Fruit fly (Drosophila melanogaster) whole organism, prepupa: ENCODE data around the gene Snoo.

Source experiments
- Blimp-1 ChIP-seq: fragments of 200-800 bp; sonication (Bioruptor generic); optimal IDR thresholded peaks from 3 replicates; lab custom pipeline; 2017; ENCODE audit warnings: missing biosample characterization, missing genetic modification characterization, mild to moderate bottlenecking, moderate library complexity, missing genetic modification reagents
- CG10631 ChIP-seq: fragments of 200-800 bp; sonication (Bioruptor generic); optimal IDR thresholded peaks from 2 replicates; lab custom pipeline; 2016; ENCODE audit warnings: missing biosample characterization, missing genetic modification characterization
- CG10669 ChIP-seq: fragments of 200-800 bp; sonication (Bioruptor generic); optimal IDR thresholded peaks from 3 replicates; lab custom pipeline; 2018; ENCODE audit warnings: missing biosample characterization, mild to moderate bottlenecking, missing genetic modification characterization, moderate library complexity
- CG11294 ChIP-seq: fragments of 200-800 bp; sonication (Bioruptor generic); IDR thresholded peaks from 2 replicates; pipeline ENCODE4 v1.3.6; 2022; ENCODE audit warnings: missing biosample characterization, missing genetic modification characterization
- CG15336 ChIP-seq: fragments of 200-800 bp; sonication (Bioruptor generic); IDR thresholded peaks from 2 replicates; pipeline ENCODE4 v1.3.6; 2022; ENCODE audit warnings: missing biosample characterization, missing genetic modification characterization
- CG1621 ChIP-seq: fragments of 200-800 bp; sonication (Bioruptor generic); optimal IDR thresholded peaks from 3 replicates; lab custom pipeline; 2018; ENCODE audit warnings: missing biosample characterization, mild to moderate bottlenecking, missing genetic modification characterization
- CG16779 ChIP-seq: fragments of 200-800 bp; sonication (Bioruptor generic); optimal IDR thresholded peaks from 3 replicates; lab custom pipeline; 2017; ENCODE audit warnings: missing biosample characterization, mild to moderate bottlenecking, missing genetic modification characterization
- CG3032 ChIP-seq: fragments of 200-800 bp; optimal IDR thresholded peaks from 2 replicates; lab custom pipeline; 2019; ENCODE audit warnings: missing biosample characterization, mild to moderate bottlenecking, missing genetic modification characterization, moderate library complexity
- CG31627 ChIP-seq: fragments of 200-800 bp; sonication (Bioruptor generic); optimal IDR thresholded peaks from 3 replicates; lab custom pipeline; 2016; ENCODE audit warnings: missing biosample characterization, missing genetic modification characterization
- CG32006 ChIP-seq: fragments of 200-800 bp; sonication (Bioruptor generic); optimal IDR thresholded peaks from 3 replicates; lab custom pipeline; 2017; ENCODE audit warnings: missing biosample characterization, mild to moderate bottlenecking, missing genetic modification characterization
- CG34406 ChIP-seq: fragments of 200-800 bp; sonication (Bioruptor generic); optimal IDR thresholded peaks from 3 replicates; lab custom pipeline; 2016; ENCODE audit warnings: missing biosample characterization, missing genetic modification characterization
- CG3919 ChIP-seq: fragments of 200-800 bp; sonication (Bioruptor generic); optimal IDR thresholded peaks from 3 replicates; lab custom pipeline; 2016; ENCODE audit warnings: missing biosample characterization, missing genetic modification characterization
- CG6163 ChIP-seq: fragments of 200-800 bp; sonication (Bioruptor generic); IDR thresholded peaks from 3 replicates; pipeline ENCODE4 v1.3.6; 2022; ENCODE audit warnings: missing biosample characterization, missing genetic modification characterization
- CG6276 ChIP-seq: fragments of 200-800 bp; sonication (Bioruptor generic); optimal IDR thresholded peaks from 2 replicates; lab custom pipeline; 2017; ENCODE audit warnings: missing biosample characterization, mild to moderate bottlenecking, missing genetic modification characterization
- CG6808 ChIP-seq: fragments of 200-800 bp; sonication (Bioruptor generic); optimal IDR thresholded peaks from 3 replicates; lab custom pipeline; 2017; ENCODE audit warnings: missing biosample characterization, missing genetic modification characterization, mild to moderate bottlenecking, moderate library complexity, missing genetic modification reagents
- CG6854 ChIP-seq: fragments of 200-800 bp; sonication (Bioruptor generic); optimal IDR thresholded peaks from 2 replicates; lab custom pipeline; 2017; ENCODE audit warnings: missing biosample characterization, mild to moderate bottlenecking, missing genetic modification characterization
- CG7368 ChIP-seq: fragments of 200-800 bp; sonication (Bioruptor generic); optimal IDR thresholded peaks from 3 replicates; lab custom pipeline; 2016; ENCODE audit warnings: missing biosample characterization, missing genetic modification characterization
- CG8319 ChIP-seq: fragments of 200-800 bp; sonication (Bioruptor generic); optimal IDR thresholded peaks from 3 replicates; lab custom pipeline; 2016; ENCODE audit warnings: missing biosample characterization, missing genetic modification characterization
- CG9139 ChIP-seq: fragments of 200-800 bp; sonication (Bioruptor generic); optimal IDR thresholded peaks from 3 replicates; lab custom pipeline; 2017; ENCODE audit warnings: missing biosample characterization, mild to moderate bottlenecking, missing genetic modification characterization
- Eip78C ChIP-seq: fragments of 200-800 bp; sonication (Bioruptor generic); peaks from one replicate; lab custom pipeline; 2016; ENCODE audit warnings: missing biosample characterization, missing genetic modification characterization
- Eip93F ChIP-seq: fragments of 200-800 bp; sonication (Bioruptor generic); optimal IDR thresholded peaks from 2 replicates; lab custom pipeline; 2016; ENCODE audit warnings: missing biosample characterization, mild to moderate bottlenecking, missing genetic modification characterization
- Ets96B ChIP-seq: fragments of 200-800 bp; optimal IDR thresholded peaks from 2 replicates; lab custom pipeline; 2019; ENCODE audit warnings: missing biosample characterization, mild to moderate bottlenecking, missing genetic modification characterization, moderate library complexity
- Hr39 ChIP-seq: fragments of 200-800 bp; sonication (Bioruptor generic); optimal IDR thresholded peaks from 2 replicates; lab custom pipeline; 2016; ENCODE audit warnings: missing biosample characterization, missing genetic modification characterization
- Hr4 ChIP-seq: fragments of 200-800 bp; sonication (Bioruptor generic); optimal IDR thresholded peaks from 3 replicates; lab custom pipeline; 2016; ENCODE audit warnings: missing biosample characterization, missing genetic modification characterization
- Lpt ChIP-seq: fragments of 200-800 bp; sonication (Bioruptor generic); optimal IDR thresholded peaks from 3 replicates; lab custom pipeline; 2016; ENCODE audit warnings: missing biosample characterization, missing genetic modification characterization
- Met ChIP-seq: fragments of 200-800 bp; sonication (Bioruptor generic); optimal IDR thresholded peaks from 3 replicates; lab custom pipeline; 2016; ENCODE audit warnings: missing biosample characterization, missing genetic modification characterization
- Sox14 ChIP-seq: fragments of 200-800 bp; sonication (Bioruptor generic); optimal IDR thresholded peaks from 3 replicates; lab custom pipeline; 2016; ENCODE audit warnings: missing biosample characterization, missing genetic modification characterization
- achi ChIP-seq: fragments of 200-800 bp; sonication (Bioruptor generic); optimal IDR thresholded peaks from 3 replicates; lab custom pipeline; 2016; ENCODE audit warnings: missing biosample characterization, missing genetic modification characterization
- acj6 ChIP-seq: fragments of 200-800 bp; sonication (Bioruptor generic); optimal IDR thresholded peaks from 3 replicates; lab custom pipeline; 2016; ENCODE audit warnings: missing biosample characterization, missing genetic modification characterization
- cyc ChIP-seq: fragments of 200-800 bp; sonication (Bioruptor generic); optimal IDR thresholded peaks from 3 replicates; lab custom pipeline; 2016; ENCODE audit warnings: missing biosample characterization, missing genetic modification characterization
- dac ChIP-seq: fragments of 200-800 bp; sonication (Bioruptor generic); optimal IDR thresholded peaks from 2 replicates; lab custom pipeline; 2017; ENCODE audit warnings: missing biosample characterization, mild to moderate bottlenecking, missing genetic modification characterization
- dsx ChIP-seq: fragments of 200-800 bp; optimal IDR thresholded peaks from 3 replicates; lab custom pipeline; 2019; ENCODE audit warnings: missing biosample characterization, mild to moderate bottlenecking, missing genetic modification characterization, moderate library complexity; ENCODE audit not compliant: poor library complexity, severe bottlenecking
- eg ChIP-seq: fragments of 200-800 bp; sonication (Bioruptor generic); IDR thresholded peaks from 3 replicates; pipeline ENCODE4 v1.3.6; 2022; ENCODE audit warnings: missing biosample characterization, missing genetic modification characterization
- esn ChIP-seq: fragments of 200-800 bp; sonication (Bioruptor generic); optimal IDR thresholded peaks from 2 replicates; lab custom pipeline; 2016; ENCODE audit warnings: missing biosample characterization, mild to moderate bottlenecking, missing genetic modification characterization, moderate library complexity
- fd59A ChIP-seq: fragments of 200-800 bp; sonication (Bioruptor generic); optimal IDR thresholded peaks from 2 replicates; lab custom pipeline; 2017; ENCODE audit warnings: missing biosample characterization, mild to moderate bottlenecking, missing genetic modification characterization, missing genetic modification reagents
- fkh ChIP-seq: fragments of 200-800 bp; sonication (Bioruptor generic); optimal IDR thresholded peaks from 3 replicates; lab custom pipeline; 2017; ENCODE audit warnings: missing biosample characterization, mild to moderate bottlenecking, missing genetic modification characterization, moderate library complexity
- lz ChIP-seq: fragments of 200-800 bp; sonication (Bioruptor generic); optimal IDR thresholded peaks from 3 replicates; lab custom pipeline; 2016; ENCODE audit warnings: missing biosample characterization, missing genetic modification characterization
- net ChIP-seq: fragments of 200-800 bp; sonication (Bioruptor generic); optimal IDR thresholded peaks from 3 replicates; lab custom pipeline; 2016; ENCODE audit warnings: missing biosample characterization, missing genetic modification characterization
- pdm3 ChIP-seq: fragments of 200-800 bp; sonication (Bioruptor generic); optimal IDR thresholded peaks from 3 replicates; lab custom pipeline; 2016; ENCODE audit warnings: missing biosample characterization, missing genetic modification characterization
- ss ChIP-seq, 2 experiments: fragments of 200-800 bp; sonication (Bioruptor generic); optimal IDR thresholded peaks; 2 replicates in 1 of 2; 3 replicates in 1 of 2; lab custom pipeline; 2017 to 2018; ENCODE audit warnings: mild to moderate bottlenecking in 2 of 2, missing biosample characterization in 2 of 2, missing genetic modification characterization in 2 of 2, moderate library complexity in 1 of 2
- svp ChIP-seq: fragments of 200-800 bp; sonication (Bioruptor generic); peaks from one replicate; lab custom pipeline; 2016; ENCODE audit warnings: missing biosample characterization, missing genetic modification characterization

Snoo gene

DNA sequence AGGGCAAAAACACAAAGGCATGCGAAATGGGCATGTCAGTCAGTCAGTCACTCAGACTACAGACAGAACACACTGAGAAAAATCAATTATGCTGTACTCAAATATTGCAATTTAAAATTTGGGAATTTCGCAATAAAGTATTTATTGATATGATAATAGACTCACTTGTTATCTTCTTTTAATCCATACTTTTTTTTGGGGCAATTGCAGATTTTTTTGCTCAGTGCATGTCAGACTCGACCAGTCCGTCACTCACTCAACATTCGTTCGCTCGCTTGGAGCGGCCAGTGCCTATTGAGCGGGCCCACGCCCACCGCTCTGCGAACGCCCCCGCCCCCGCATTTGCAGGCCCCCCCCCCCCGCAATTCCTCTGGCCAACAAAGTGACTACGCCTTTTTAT lies 67.6 kb downstream of the Snoo start (continued):
- TF ChIP-seq CG31627 (GFP tag; lab: Kevin White, UChicago): peak; percentile 97
- peak; percentile 69 for TF ChIP-seq CG11294 (GFP tag; lab: Robert Waterston, UW)
- TF ChIP-seq fd59A (GFP tag; lab: Kevin White, UChicago): peak; percentile 90
- TF ChIP-seq CG8319 (GFP tag; lab: Kevin White, UChicago): peak; percentile 76
- TF ChIP-seq Lpt (GFP tag; lab: Kevin White, UChicago): peak; percentile 86
- TF ChIP-seq Hr39 (GFP tag; lab: Kevin White, UChicago): peak; percentile 97
- TF ChIP-seq ss (GFP tag; optimal IDR thresholded peaks at IDR 0.05; lab: Kevin White, UChicago): peak; percentile 54 to 78
- TF ChIP-seq svp (GFP tag; lab: Kevin White, UChicago): peak; percentile 91
- TF ChIP-seq CG16779 (tag; lab: Kevin White, UChicago): peak; percentile 80
- TF ChIP-seq Eip93F: peak; percentile 78
- peak; percentile 97 for TF ChIP-seq acj6 (GFP tag; lab: Kevin White, UChicago)
- TF ChIP-seq eg (GFP tag; lab: Robert Waterston, UW): peak; percentile 87

DNA sequence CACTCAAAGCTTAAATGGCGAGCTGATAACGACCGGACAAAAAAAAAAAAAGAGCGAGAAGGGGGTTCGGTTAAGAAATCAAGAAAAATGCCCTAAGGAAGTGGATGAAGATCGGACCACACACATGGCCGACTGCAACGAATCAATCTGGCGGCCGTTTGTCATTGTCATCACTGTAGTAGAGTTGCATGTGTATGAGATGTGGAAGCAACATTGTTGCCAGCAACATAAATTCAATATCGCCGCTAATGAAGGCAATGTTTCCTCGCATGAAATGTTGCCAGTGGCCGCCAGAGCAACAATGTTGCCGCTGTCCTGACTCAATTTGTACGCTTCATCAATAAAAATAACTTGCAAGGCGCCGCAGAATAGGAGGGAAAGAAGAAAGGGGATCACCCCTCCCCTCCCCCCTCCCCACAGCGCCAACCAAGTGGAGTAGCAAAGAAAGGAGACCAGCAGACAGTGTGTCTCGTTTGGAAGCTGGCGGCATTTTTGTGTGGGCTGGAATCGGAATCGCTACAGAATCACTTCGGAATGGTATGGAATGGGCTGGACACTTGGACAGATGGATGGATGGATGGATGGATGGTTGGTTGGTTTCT lies 68.9 kb downstream of the Snoo start:
- TF ChIP-seq Hr4 (GFP tag; lab: Kevin White, UChicago): peak; percentile 18
- TF ChIP-seq achi: peak; percentile 1
- TF ChIP-seq CG6276 (GFP tag; lab: Kevin White, UChicago): no peak
- TF ChIP-seq Met (GFP tag; lab: Kevin White, UChicago): peak; percentile 3
- TF ChIP-seq CG32006 (GFP tag; lab: Kevin White, UChicago): peak; percentile 30
- no peak for TF ChIP-seq Sox14 (GFP tag; lab: Kevin White, UChicago)
- TF ChIP-seq Lpt (GFP tag; lab: Kevin White, UChicago): no peak
- TF ChIP-seq net (GFP tag; lab: Kevin White, UChicago): peak; percentile 28
- TF ChIP-seq CG34406 (GFP tag; lab: Kevin White, UChicago): no peak
- no peak for TF ChIP-seq dac (GFP tag; lab: Kevin White, UChicago)
- 0 out of 2 replicates have a peak, but pooled peaks have one; percentile 25 for TF ChIP-seq CG15336 (GFP tag; lab: Robert Waterston, UW)
- no peak for TF ChIP-seq acj6 (GFP tag; lab: Kevin White, UChicago)
- no peak for TF ChIP-seq CG7368
- TF ChIP-seq dsx: peak; percentile 99
- TF ChIP-seq CG6854 (GFP tag; lab: Kevin White, UChicago): peak; percentile 30
- TF ChIP-seq esn (GFP tag; lab: Kevin White, UChicago): no peak
- TF ChIP-seq eg (GFP tag; lab: Robert Waterston, UW): peak; percentile 45; the same call in 1 of the 3 replicates
- TF ChIP-seq svp (GFP tag; lab: Kevin White, UChicago): peak; percentile 11
- peak; percentile 77 for TF ChIP-seq Eip78C (GFP tag; lab: Kevin White, UChicago)

DNA sequence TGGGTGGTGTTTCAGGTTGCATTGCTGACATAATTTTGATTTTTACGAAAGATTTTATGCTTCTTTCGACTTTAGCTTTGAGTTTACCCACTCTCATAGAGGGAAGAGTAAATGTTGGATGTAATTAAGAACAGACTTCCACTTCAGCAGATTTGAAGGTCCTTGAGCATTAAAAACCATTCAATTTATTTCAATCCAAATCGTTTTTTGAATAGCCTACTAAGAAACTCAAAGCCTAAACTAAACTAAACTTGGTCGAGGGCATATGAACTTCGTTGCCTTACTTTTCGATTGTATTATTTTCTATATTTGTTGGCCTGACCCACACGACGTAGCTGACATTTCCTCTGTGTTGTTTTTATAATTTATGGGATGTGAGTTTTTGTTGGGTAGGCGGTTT lies 71.1 kb downstream of the Snoo start:
- TF ChIP-seq Eip78C (GFP tag; lab: Kevin White, UChicago): peak; percentile 5
- no peak for TF ChIP-seq CG1621 (tag; lab: Kevin White, UChicago)
- no peak for TF ChIP-seq pdm3 (GFP tag; lab: Kevin White, UChicago)

DNA sequence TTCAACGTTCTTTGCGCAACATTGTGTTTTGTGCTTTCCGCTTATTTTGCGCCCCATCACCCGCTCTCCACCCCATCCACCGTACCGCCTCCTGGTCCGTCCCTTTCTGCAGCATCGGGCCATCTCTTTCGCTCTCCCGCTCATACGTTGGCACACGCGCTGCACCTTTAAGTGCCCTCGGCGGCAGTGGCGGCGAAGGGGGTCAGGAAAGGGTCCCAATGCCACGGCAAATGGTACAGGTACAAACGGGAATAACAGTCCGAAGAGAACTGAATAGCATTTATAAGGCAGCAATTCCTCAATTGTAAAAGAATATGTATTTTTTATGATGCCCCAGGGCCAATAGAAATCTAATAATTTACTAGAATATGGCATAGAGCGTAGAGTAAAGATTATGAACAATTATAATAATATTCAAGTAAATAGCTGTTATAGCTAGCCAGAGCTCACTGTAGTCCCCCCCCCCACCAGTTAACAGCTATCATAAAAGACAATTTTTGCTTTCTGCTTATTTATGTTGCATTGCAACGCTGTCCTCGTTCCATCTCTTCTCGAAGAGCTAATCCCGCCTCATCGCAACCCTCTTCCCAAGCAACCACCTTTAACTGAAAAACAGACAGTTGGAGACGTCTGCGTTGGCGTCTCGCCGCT lies 72.7 kb downstream of the Snoo start:
- no peak for TF ChIP-seq Blimp-1 (GFP tag; lab: Kevin White, UChicago)
- peak; percentile 64 for TF ChIP-seq Ets96B (tag; lab: Kevin White, UChicago)
- TF ChIP-seq CG6854 (GFP tag; lab: Kevin White, UChicago): no peak
- TF ChIP-seq CG10669 (GFP tag; lab: Kevin White, UChicago): peak; percentile 6
- no peak for TF ChIP-seq CG9139
- no peak for TF ChIP-seq CG32006 (GFP tag; lab: Kevin White, UChicago)
- peak; percentile 16 for TF ChIP-seq CG3032 (tag; lab: Kevin White, UChicago)
- peak; percentile 83 for TF ChIP-seq Met (GFP tag; lab: Kevin White, UChicago)
- no peak for TF ChIP-seq CG11294 (GFP tag; lab: Robert Waterston, UW)
- TF ChIP-seq CG3919 (GFP tag; lab: Kevin White, UChicago): no peak
- TF ChIP-seq CG6808 (GFP tag; lab: Kevin White, UChicago): peak; percentile 38
- 0 out of 3 replicates have a peak, but pooled peaks have one; percentile 27 for TF ChIP-seq CG6163 (GFP tag; lab: Robert Waterston, UW)
- no peak for TF ChIP-seq net (GFP tag; lab: Kevin White, UChicago)
- TF ChIP-seq acj6 (GFP tag; lab: Kevin White, UChicago): peak; percentile 50
- peak; percentile 43 for TF ChIP-seq esn (GFP tag; lab: Kevin White, UChicago)
- TF ChIP-seq fkh (GFP tag; lab: Kevin White, UChicago): no peak
- TF ChIP-seq CG15336 (GFP tag; lab: Robert Waterston, UW): no peak
- TF ChIP-seq cyc (GFP tag; lab: Kevin White, UChicago): no peak
- peak; percentile 41 for TF ChIP-seq CG10631 (GFP tag; lab: Kevin White, UChicago)
- peak; percentile 44 for TF ChIP-seq Hr39 (GFP tag; lab: Kevin White, UChicago)
- peak; percentile 56 for TF ChIP-seq CG31627 (GFP tag; lab: Kevin White, UChicago)
- peak; percentile 43 for TF ChIP-seq lz
- TF ChIP-seq CG7368: no peak
- peak; percentile 43 for TF ChIP-seq CG34406 (GFP tag; lab: Kevin White, UChicago)
